Fruit fly (Drosophila melanogaster) whole organism, wandering third instar larva: ENCODE results near the gene CG2211.

Experiments used
- Hr78 ChIP-seq: fragments of >200 bp; optimal IDR thresholded peaks from 2 replicates; lab custom pipeline; 2017; ENCODE audit warnings: missing biosample characterization, missing genetic modification characterization
- tai ChIP-seq: sonication (Bioruptor generic); optimal IDR thresholded peaks from 2 replicates; lab custom pipeline; 2016; ENCODE audit warnings: missing biosample characterization, missing genetic modification characterization

DNA sequence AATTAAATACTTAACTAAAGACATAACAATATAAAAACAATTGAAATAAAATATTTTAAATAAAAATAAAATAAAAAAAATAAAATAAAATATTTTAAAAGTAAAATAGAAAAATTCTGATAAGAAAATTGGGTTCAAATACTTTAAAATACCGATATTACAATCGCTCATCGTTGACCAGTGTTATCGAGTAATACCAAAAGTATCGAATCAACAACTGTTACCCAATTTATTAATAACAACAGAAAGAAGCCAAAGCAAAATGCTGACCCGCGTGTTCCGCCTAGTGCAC is 15.7 kb upstream of the CG2211 start, which contains the start of gene CG9166:
- TF ChIP-seq tai: no peak
- TF ChIP-seq Hr78 (GFP tag; lab: Kevin White, UChicago): no peak
